Worm (Caenorhabditis elegans): Measurements from ENCODE around the gene R11E3.1.

Gene R11E3.1

DNA sequence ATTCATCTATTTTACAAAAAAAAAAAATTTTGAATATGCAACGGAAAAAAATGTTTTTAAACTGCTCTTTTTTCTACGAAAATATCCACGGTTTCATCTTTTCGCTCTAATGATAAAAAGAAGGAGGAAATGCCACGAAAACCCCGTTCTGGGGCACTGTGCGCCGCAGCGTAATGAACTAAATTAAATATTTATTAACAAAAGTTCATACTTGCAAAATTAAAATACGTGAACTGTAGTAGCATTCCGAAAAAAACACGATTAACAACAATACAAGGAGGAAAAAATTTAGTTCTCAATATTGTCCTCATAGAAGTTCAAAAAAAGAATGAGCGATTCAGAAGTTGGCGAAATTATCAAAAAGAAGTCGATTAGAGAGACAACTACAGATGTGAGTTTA, at the start of gene R11E3.1:
TSS of gene R11E3.1 (plus strand) at position 301 of the 400 bp plus-strand sequence.
- no peak for TF ChIP-seq unc-62 (GFP tag; optimal IDR thresholded peaks at IDR 0.05)

DNA sequence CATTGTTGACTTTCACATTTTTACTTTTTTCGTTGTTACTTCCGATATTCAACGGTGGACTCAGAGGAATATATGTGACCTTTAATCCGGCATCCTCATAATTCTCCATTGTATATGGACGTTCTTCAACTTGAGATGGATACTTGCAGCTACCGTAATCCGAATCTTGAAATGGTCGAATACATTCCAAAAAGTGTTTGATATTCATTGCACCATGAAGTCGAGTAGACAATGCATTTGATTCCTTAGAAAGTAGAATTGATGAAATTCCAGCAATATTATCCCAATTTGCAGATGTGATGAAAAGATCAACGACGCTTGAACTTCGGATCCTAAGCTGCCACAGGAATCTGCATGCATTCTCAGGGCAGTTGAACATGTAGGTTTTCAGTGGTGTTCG, 47.1 kb upstream of the R11E3.1 start:
- no peak for TF ChIP-seq unc-62 (GFP tag; optimal IDR thresholded peaks at IDR 0.05)

DNA sequence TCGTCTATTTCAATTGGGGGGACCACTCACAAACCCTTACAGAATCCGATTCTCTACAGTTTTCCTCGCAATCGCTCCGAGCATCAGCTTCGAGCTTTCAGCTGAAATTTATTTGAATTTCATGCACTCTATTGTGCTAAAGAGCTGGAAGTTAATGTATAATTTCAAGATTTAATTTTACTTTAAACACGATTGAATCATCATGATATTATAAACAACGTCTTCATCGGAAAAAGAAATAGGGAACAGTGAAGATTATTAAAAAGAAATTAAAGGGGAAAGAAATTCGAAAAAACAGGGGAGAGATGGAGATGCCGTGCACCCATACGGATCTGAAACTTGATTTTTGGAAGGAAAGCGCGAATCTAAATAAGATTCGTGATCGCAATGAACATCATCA, 45.4 kb upstream of the R11E3.1 start, which contains the start of gene hoe-1:
TSS of gene hoe-1 (minus strand) at position 101 of the 400 bp plus-strand sequence.
- TF ChIP-seq unc-62 (GFP tag; optimal IDR thresholded peaks at IDR 0.05) = no peak

DNA sequence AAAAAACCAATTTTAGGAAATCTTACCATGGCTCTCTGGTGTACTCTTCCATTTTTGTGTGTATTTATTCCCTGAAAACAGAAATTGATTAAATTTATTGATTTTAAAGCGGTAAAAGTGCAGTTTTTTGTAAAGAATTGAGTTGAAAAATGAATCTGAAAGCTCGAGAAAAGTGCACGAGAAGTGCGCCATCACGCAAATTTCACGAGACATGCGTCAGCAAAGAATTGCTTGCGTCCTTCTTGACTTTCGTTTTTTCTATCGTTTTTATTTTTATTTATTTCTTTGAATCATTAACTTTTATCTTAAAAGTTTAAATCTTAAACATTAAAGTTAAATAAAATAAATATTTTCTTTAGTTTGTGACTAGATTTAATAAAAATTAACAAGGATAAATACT, 44.1 kb upstream of the R11E3.1 start, which contains the start of gene timm-17B.1:
TSS of gene timm-17B.1 (minus strand) at position 71 of the 400 bp plus-strand sequence.
- TF ChIP-seq unc-62 (GFP tag; optimal IDR thresholded peaks at IDR 0.05) = no peak

DNA sequence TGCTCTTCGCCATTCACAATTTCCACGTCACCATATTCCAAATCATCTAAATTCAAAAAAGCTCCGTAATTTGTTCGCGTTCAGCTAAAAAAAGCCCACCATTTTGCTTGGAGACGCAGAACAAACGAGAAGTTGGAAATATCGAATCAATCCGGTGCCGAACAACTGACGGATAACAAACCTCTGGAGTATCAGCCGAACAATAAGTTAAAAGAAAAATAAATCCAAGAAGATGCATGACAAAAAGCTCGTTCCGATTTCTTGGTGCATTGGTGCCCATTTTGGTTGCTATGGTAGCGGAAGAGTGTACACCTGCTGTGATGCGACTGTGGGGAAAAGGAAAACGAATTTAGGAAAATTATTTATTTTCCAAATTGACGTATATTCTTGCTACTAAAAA, 42.0 kb upstream of the R11E3.1 start, which contains the start of gene tctn-1:
TSS of gene tctn-1 (minus strand) at position 280 of the 400 bp plus-strand sequence.
- TF ChIP-seq unc-62 (GFP tag; optimal IDR thresholded peaks at IDR 0.05) = no peak

DNA sequence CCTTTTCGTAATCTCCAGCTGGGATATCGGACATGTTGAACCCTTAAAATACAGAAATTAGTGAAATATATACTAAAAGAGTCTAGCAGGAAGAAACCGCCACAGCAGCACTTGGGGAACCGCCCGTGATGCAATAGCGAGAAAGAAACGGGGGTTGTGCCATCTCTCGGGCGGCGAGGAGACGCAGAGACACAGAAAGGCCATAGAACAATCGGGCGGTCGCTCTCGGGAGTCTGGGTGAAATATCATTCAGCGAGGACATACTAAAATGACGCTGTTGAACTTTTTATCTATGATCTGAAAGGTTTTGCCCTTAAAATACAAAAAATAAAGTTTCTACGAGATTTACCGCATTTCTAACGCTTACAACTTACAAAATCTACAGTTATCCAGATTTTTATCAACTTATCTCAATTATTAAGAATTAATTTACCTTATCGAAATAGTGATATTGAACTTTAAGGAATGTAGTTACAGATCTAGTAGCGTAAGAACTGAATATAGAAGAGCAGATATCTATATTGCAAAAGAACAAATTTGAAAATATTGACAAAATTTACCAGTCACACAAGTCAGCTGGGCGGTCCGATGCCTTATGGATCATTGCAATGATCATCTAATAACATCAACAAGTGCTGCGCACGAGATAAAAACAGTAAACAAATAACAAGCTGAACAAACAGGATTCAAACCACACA, 41.0 kb upstream of the R11E3.1 start, which contains the start of gene cyc-2.1:
TSS of gene cyc-2.1 (minus strand) at position 605 of the 698 bp plus-strand sequence.
- TF ChIP-seq unc-62 (GFP tag; optimal IDR thresholded peaks at IDR 0.05) = no peak

DNA sequence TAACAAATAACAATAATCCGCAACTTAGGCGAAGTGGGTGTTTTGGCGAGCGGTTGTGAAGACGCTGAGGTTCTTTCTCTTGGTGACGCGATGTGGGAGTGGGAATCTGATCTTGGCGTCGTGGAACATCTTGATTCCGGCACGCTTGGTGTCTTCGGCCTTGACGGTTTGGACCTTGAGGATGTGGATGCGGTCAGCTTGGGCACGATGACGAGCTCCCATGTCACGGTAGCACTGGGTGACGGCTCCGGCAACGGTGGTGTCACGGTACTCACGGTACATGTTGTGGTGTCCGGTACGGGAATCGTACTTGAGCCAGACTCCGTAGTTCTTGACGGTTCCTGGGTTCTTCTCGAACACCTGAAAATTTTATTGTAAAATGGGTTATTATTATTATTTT, 40.4 kb upstream of the R11E3.1 start:
- TF ChIP-seq unc-62 (GFP tag; optimal IDR thresholded peaks at IDR 0.05) = no peak

- TF ChIP-seq unc-62 (GFP tag; optimal IDR thresholded peaks at IDR 0.05) = peak; percentile 61
These were observed 39.7 kb upstream of the R11E3.1 start, which contains the start of the genes rpl-20 and Y17G9B.5 for ce11 chrIV:4749728-4750278. rpl-20 (minus strand) TSS chrIV:4749778. Y17G9B.5 (plus strand) TSS chrIV:4750240.

- TF ChIP-seq unc-62 (GFP tag; optimal IDR thresholded peaks at IDR 0.05) = no peak
These were observed 37.7 kb upstream of the R11E3.1 start, which contains the start of gene Y17G9B.4 for ce11 chrIV:4751814-4752213. Y17G9B.4 (plus strand) TSS chrIV:4752119.

DNA sequence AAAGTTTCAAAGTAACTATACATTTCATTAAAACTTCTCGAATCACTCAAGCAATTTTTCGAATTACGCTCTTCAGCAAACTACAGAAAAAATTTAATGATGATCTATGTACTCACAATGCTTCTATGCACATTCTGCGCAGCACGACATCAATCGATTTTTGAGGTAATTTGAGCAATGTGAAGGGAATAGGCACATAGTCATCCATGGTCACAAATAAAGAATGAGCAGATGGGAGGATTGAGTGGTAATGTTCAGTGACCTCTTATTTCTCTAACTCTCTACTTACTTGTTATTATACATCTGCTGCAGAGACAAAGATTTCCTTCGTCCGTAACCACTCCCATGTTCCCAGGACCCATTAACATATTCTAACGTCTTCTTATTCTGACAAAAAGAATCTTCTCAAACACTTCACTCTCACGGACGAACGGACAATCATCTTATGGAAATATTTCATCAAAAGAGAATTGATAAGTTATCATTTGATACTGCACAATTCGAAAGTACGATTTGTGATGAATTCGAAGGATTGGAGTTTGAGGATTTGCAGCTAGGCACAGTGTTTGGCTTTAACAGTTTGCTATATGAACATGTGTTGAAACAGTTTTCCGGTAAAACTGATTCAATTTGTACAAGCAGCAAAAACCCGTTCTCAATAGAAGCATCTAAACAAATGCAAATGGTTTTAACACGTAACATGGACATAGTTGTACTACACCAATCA, 33.5 kb upstream of the R11E3.1 start, which contains the start of the genes fbxb-77 and Y17G9B.11:
TSS of gene fbxb-77 (minus strand) at position 229 of the 727 bp plus-strand sequence.
TSS of gene Y17G9B.11 (plus strand) at position 677 of the 727 bp plus-strand sequence.
- TF ChIP-seq unc-62 (GFP tag; optimal IDR thresholded peaks at IDR 0.05) = no peak

DNA sequence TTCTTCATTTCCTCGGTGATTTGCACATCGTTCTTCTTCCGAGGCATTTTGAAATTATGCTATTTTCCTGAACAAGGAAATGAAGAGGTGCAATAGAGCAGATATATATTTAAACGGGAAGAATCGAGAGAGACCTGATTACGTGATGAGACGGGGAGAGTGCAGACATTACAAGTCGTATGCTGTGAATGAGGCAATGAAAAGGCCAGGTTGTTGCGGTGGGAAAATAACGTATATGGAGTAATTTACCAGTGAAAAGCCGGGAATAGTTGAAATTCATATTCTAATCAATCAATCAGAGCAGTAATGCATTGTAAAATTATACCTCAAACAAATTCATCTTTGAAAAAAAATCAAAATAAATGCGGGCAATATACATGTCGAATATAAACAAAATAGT, 30.9 kb upstream of the R11E3.1 start, which contains the start of gene Y17G9B.8:
TSS of gene Y17G9B.8 (minus strand) at position 182 of the 400 bp plus-strand sequence.
- no peak for TF ChIP-seq unc-62 (GFP tag; optimal IDR thresholded peaks at IDR 0.05)

- TF ChIP-seq unc-62 (GFP tag; optimal IDR thresholded peaks at IDR 0.05) = no peak
These were observed 29.0 kb upstream of the R11E3.1 start, which contains the start of the genes memi-1 and cyp-31A3 for ce11 chrIV:4760378-4761084. memi-1 (minus strand) TSS chrIV:4760428. cyp-31A3 (plus strand) TSS chrIV:4761049.

ce11 chrIV:4763844-4764243, 25.7 kb upstream of the R11E3.1 start, which contains the start of gene Y17G9B.2:
Y17G9B.2 (plus strand) TSS chrIV:4764144.
- TF ChIP-seq unc-62 (GFP tag; optimal IDR thresholded peaks at IDR 0.05) = no peak

DNA sequence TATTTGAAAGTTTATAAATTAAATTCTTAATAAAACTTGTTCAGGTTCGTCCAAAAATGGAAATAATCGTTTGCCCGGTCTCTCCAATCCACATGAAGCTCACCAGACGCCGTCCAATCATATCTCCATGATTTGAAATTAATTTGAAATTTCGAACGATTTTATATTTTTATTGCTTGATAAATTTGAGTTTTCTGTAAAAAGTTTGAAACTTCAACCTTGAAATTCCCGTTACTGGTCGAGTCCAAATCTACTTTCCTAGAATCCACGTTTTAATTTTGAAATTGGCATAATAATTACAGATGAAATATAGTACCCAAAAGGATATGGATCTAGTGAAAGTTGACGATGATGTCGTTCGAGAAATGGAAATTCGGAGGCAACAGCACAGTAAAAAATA, 25.1 kb upstream of the R11E3.1 start, which contains the start of gene npp-26:
TSS of gene npp-26 (plus strand) at position 301 of the 400 bp plus-strand sequence.
- TF ChIP-seq unc-62 (GFP tag; optimal IDR thresholded peaks at IDR 0.05) = no peak

- TF ChIP-seq unc-62 (GFP tag; optimal IDR thresholded peaks at IDR 0.05) = no peak
These were observed 17.8 kb upstream of the R11E3.1 start, which contains the start of gene R11E3.2 for ce11 chrIV:4771792-4772191. R11E3.2 (plus strand) TSS chrIV:4772092.
